Fruit fly (Drosophila melanogaster): ENCODE data around the gene SCCRO4.
A peak's percentile ranks its signal among the peaks of the same experiment; 100 is the strongest.

The SCCRO4 gene

DNA sequence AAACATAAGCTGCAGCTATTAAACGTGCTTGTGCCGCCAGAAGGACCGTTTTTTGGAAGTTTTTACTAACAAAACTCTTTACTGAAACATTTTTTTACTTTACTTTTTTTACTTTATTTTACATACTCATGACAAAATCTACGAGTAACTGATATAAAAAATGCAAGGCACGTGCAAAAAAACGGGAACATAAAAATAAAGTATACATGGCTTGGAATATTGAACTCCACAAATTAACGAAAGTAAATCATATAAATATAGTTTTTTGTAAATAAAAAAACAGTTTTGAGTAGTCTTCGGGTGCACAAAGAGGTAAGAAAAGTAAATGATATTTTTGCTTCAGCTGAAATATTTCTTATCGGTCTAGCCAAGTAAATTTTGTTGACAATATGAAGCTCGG lies 21.4 kb downstream of the SCCRO4 start, which contains the start of gene Spn77Bb:
Spn77Bb (plus strand) TSS at position 301 of the 400 bp plus-strand sequence.
- TF ChIP-seq cic (GFP tag; optimal IDR thresholded peaks at IDR 0.05) (no peak), CG11617 (GFP tag; optimal IDR thresholded peaks at IDR 0.05) (no peak), Crg-1 (GFP tag; optimal IDR thresholded peaks at IDR 0.05) (no peak), cnc (optimal IDR thresholded peaks at IDR 0.05) (no peak), CG5204 (GFP tag; optimal IDR thresholded peaks at IDR 0.05) (no peak), CG33017 (tag; optimal IDR thresholded peaks at IDR 0.05) (no peak)

DNA sequence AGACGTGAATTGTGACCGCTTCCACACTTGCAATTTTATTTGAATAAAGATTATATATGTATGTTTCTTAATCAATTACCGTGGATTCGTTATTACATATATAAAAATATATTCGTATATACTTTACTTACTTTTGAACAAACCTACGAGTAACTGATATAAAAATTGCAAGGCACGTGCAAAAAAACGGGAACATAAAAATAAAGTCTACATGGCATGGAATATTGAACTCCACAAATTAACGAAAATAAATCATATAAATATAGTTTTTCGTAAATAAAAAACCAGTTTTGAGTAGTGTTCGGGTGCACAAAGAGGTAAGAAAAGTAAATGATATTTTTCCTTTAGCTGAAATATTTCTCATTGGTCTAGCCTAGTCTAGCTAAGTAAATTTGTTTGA lies 43.1 kb downstream of the SCCRO4 start, which contains the start of gene Spn77Bc:
Spn77Bc (plus strand) TSS at position 301 of the 400 bp plus-strand sequence.
- TF ChIP-seq bab1 (GFP tag; optimal IDR thresholded peaks at IDR 0.05) = no peak
- TF ChIP-seq toe (GFP tag; optimal IDR thresholded peaks at IDR 0.05) = no peak
- TF ChIP-seq cic (GFP tag; optimal IDR thresholded peaks at IDR 0.05) = no peak
- TF ChIP-seq kay (GFP tag; ENCODE audit: borderline replicate concordance) = no peak
- TF ChIP-seq Clk (GFP tag; optimal IDR thresholded peaks at IDR 0.05) = no peak
- no peak for TF ChIP-seq Mnt (GFP tag; optimal IDR thresholded peaks at IDR 0.05)
- TF ChIP-seq CG7045 (GFP tag; optimal IDR thresholded peaks at IDR 0.05) = no peak
- no peak for TF ChIP-seq tj (GFP tag; optimal IDR thresholded peaks at IDR 0.05)
- TF ChIP-seq Hr96 (GFP tag; optimal IDR thresholded peaks at IDR 0.05) = no peak

DNA sequence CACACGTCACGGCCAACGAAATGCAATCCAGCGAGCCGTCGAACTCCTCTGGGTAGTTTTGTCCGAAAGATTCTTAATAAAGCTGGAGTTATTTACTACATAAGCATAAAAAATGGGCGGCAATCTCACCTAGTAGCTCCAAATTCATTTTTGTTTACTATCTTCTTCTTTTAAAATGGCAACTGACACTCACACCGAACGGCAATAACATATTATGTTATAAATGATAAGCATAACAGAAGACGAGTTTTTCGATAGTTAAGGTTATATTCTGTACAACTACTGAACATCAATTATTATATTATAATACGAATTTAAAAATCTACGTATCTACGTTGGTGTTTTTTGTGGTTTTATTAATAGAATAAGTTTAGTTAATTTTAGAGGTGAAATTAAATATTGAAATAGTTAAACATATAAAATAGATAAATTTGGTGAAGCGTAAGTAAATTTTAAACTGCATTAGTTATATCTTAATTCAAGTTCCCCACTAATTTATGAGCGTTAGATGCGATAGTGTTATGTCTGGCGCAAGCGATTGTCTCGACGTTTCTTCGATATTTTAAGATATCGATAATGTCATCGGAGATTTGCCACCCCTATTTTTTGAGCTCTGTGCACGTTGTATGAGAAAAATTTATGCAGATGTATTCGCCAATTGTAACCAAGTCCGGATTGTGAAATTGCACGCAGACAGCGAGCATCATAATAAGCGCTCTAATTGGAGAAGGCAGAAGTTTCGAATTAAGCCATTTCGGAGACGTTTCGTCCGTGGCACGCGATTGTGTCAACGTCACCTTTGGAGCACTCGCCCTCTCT lies 48.8 kb downstream of the SCCRO4 start, which contains the start of the genes Rbbp5 and eRF1:
Rbbp5 (minus strand) TSS at position 181 of the 819 bp plus-strand sequence.
eRF1 (plus strand) TSS at position 594 of the 819 bp plus-strand sequence.
- TF ChIP-seq CG14711 (tag; optimal IDR thresholded peaks at IDR 0.05) (peak; percentile 79), CG5204 (GFP tag; optimal IDR thresholded peaks at IDR 0.05) (no peak), cic (GFP tag; optimal IDR thresholded peaks at IDR 0.05) (no peak), tj (GFP tag; optimal IDR thresholded peaks at IDR 0.05) (peak; percentile 52), Hr96 (GFP tag; optimal IDR thresholded peaks at IDR 0.05) (peak; percentile 37), bab1 (GFP tag; optimal IDR thresholded peaks at IDR 0.05) (peak; percentile 73), CG11617 (GFP tag; optimal IDR thresholded peaks at IDR 0.05) (peak; percentile 67), ovo (GFP tag; optimal IDR thresholded peaks at IDR 0.05) (peak; percentile 52), CG1620 (GFP tag; optimal IDR thresholded peaks at IDR 0.05) (peak; percentile 76), Crg-1 (GFP tag; optimal IDR thresholded peaks at IDR 0.05) (peak; percentile 66), CG7101 (tag; optimal IDR thresholded peaks at IDR 0.05) (peak; percentile 82), Clk (GFP tag; optimal IDR thresholded peaks at IDR 0.05) (peak; percentile 9), cnc (optimal IDR thresholded peaks at IDR 0.05) (no peak), CG7045 (GFP tag; optimal IDR thresholded peaks at IDR 0.05) (peak; percentile 65), CG12768 (GFP tag; optimal IDR thresholded peaks at IDR 0.05) (peak; percentile 48), Mnt (GFP tag; optimal IDR thresholded peaks at IDR 0.05) (peak; percentile 93), CG33017 (tag; optimal IDR thresholded peaks at IDR 0.05) (peak; percentile 36), pad (GFP tag; optimal IDR thresholded peaks at IDR 0.05) (no peak)

DNA sequence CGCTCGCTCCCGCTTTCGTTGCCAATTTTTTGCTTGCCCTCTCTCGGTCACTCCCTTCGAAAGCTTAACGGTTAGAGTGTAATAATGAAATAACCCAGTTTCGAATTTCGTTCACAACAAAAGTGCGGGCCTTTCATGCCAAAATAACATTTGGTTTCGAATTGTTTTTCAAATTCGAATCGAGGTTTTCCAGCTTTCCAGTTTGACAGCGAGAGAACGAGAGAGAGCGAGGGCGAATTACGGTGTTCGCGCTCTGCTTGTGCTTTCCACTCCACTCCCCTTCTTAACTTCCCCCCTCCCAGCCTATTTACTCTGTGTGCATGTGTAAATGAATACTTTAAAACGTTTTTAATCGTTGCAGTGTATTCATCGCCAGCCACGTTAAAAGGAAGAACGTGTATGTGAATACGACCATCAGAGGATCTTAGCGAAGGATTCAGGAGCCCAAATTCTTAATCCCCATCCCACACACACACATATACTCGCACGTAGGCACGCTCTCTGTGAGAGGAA lies 49.4 kb downstream of the SCCRO4 start:
- TF ChIP-seq pad (GFP tag; optimal IDR thresholded peaks at IDR 0.05) = peak; percentile 93
- TF ChIP-seq CG7045 (GFP tag; optimal IDR thresholded peaks at IDR 0.05) = no peak

DNA sequence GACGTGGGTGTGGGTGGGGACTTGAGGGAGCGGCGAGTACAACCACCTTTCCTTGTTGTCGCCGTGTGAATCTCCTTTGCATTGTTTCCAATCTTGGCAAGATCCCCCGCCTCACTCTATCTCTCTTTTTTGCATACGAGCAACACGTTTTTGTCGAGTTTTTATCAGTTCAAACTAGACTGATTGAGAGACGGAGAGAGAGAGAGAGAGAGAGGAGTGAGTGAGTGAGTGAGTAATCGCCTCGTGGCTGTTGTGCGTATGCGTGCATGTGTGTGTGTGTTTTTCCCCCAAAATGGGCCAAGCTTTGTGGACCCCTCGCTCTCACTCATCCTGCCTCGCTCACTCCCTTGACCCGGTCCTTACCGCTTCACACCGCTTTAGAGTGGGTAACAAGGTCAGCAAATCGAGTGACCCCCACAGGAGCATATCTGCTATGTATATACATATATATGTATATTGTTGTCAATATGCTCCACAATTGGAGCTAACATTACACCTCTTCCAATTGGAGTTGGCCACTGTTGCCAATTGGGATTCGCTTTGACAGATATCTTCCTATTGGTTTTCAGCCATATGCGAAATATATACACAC lies 50.2 kb downstream of the SCCRO4 start:
- TF ChIP-seq cnc (optimal IDR thresholded peaks at IDR 0.05) (no peak), CG12768 (GFP tag; optimal IDR thresholded peaks at IDR 0.05) (no peak), CG7045 (GFP tag; optimal IDR thresholded peaks at IDR 0.05) (no peak), cic (GFP tag; optimal IDR thresholded peaks at IDR 0.05) (no peak), CG5204 (GFP tag; optimal IDR thresholded peaks at IDR 0.05) (no peak), Clk (GFP tag; optimal IDR thresholded peaks at IDR 0.05) (no peak), kay (GFP tag; ENCODE audit: borderline replicate concordance) (peak; percentile 92), CG7101 (tag; optimal IDR thresholded peaks at IDR 0.05) (no peak), CG14711 (tag; optimal IDR thresholded peaks at IDR 0.05) (no peak), bab1 (GFP tag; optimal IDR thresholded peaks at IDR 0.05) (no peak), Mnt (GFP tag; optimal IDR thresholded peaks at IDR 0.05) (peak; percentile 52)

DNA sequence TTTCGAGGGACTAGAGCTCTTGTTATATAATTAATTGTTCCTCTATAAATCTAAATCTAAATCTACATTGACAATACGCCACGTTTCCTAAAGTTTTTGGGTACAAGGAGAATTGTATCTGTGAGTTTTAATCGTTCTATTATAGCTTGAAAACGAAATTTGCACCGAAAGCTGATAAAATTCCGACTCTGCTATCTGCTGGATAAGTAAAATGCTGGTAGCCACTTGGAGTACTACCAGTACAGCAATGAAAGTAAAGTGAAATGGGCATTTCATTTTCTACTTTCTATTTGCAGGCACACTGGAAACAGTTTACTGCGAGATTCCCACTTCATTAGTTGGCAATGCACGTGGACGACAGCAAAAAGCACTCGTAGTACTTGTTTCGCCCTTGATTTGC lies 53.9 kb downstream of the SCCRO4 start, which contains the start of gene CG5618:
CG5618 (plus strand) TSS at position 301 of the 400 bp plus-strand sequence.
- TF ChIP-seq CG7045 (GFP tag; optimal IDR thresholded peaks at IDR 0.05) (no peak), bab1 (GFP tag; optimal IDR thresholded peaks at IDR 0.05) (no peak), CG11617 (GFP tag; optimal IDR thresholded peaks at IDR 0.05) (no peak), Hr96 (GFP tag; optimal IDR thresholded peaks at IDR 0.05) (no peak), cic (GFP tag; optimal IDR thresholded peaks at IDR 0.05) (no peak), Clk (GFP tag; optimal IDR thresholded peaks at IDR 0.05) (no peak), cnc (optimal IDR thresholded peaks at IDR 0.05) (no peak), toe (GFP tag; optimal IDR thresholded peaks at IDR 0.05) (no peak), pad (GFP tag; optimal IDR thresholded peaks at IDR 0.05) (no peak), CG14711 (tag; optimal IDR thresholded peaks at IDR 0.05) (no peak), kay (GFP tag; ENCODE audit: borderline replicate concordance) (no peak)

All from whole organism, adult.